Worm (Caenorhabditis elegans): ENCODE data around the gene F38B6.3.
A peak's percentile ranks its signal among the peaks of the same experiment; 100 is the strongest.

F38B6.3 gene

ce11 chrX:6742011-6742683 lies 48.7 kb downstream of the F38B6.3 start, which contains the start of gene mdl-1:
TSS of gene mdl-1 (plus strand) at chrX:6742351.
- peak; percentile 93 for TF ChIP-seq zag-1 (tag; optimal IDR thresholded peaks at IDR 0.05)
- peak; percentile 52 for TF ChIP-seq ceh-82 (tag; optimal IDR thresholded peaks at IDR 0.05)
- TF ChIP-seq snpc-4 (tag; optimal IDR thresholded peaks at IDR 0.05) = peak; percentile 73
- TF ChIP-seq nhr-10 (tag; optimal IDR thresholded peaks at IDR 0.05) = no peak
- TF ChIP-seq ztf-11 (tag; optimal IDR thresholded peaks at IDR 0.05) = no peak
- TF ChIP-seq ZK546.5 (tag; optimal IDR thresholded peaks at IDR 0.05) = peak; percentile 18
- TF ChIP-seq mab-5 (tag; optimal IDR thresholded peaks at IDR 0.05) = peak; percentile 70
- no peak for TF ChIP-seq aly-2 (tag; optimal IDR thresholded peaks at IDR 0.05)
- TF ChIP-seq ztf-1 (GFP tag; conservative IDR thresholded peaks at IDR 0.05) = no peak
- peak; percentile 87 for TF ChIP-seq ztf-4 (tag; optimal IDR thresholded peaks at IDR 0.05)
- TF ChIP-seq skn-1 (tag; optimal IDR thresholded peaks at IDR 0.05) = no peak
- TF ChIP-seq blmp-1 (tag; optimal IDR thresholded peaks at IDR 0.05; ENCODE audit: insufficient read depth) = peak; percentile 87
- peak; percentile 70 for TF ChIP-seq sem-4 (tag; optimal IDR thresholded peaks at IDR 0.05)
- TF ChIP-seq nhr-12 (tag; optimal IDR thresholded peaks at IDR 0.05) = no peak
- peak; percentile 83 for TF ChIP-seq Y55F3AM.14 (GFP tag; optimal IDR thresholded peaks at IDR 0.05)
- TF ChIP-seq unc-39 (tag; optimal IDR thresholded peaks at IDR 0.05) = no peak
- TF ChIP-seq ama-1 (optimal IDR thresholded peaks at IDR 0.05) = peak; percentile 92
- peak; percentile 65 for TF ChIP-seq nhr-6 (tag; optimal IDR thresholded peaks at IDR 0.05)
- TF ChIP-seq lsy-2 (tag; optimal IDR thresholded peaks at IDR 0.05) = peak; percentile 30 to 75
- peak; percentile 8 for TF ChIP-seq elt-1 (tag; optimal IDR thresholded peaks at IDR 0.05)
- peak; percentile 100 for TF ChIP-seq mdl-1 (tag; optimal IDR thresholded peaks at IDR 0.05)
- peak; percentile 82 for TF ChIP-seq fos-1 (tag; optimal IDR thresholded peaks at IDR 0.05)
- peak; percentile 91 for TF ChIP-seq nhr-21 (tag; optimal IDR thresholded peaks at IDR 0.05)
- no peak for TF ChIP-seq alr-1 (tag; optimal IDR thresholded peaks at IDR 0.05)
- TF ChIP-seq R02D3.7 (tag; optimal IDR thresholded peaks at IDR 0.05) = no peak
- TF ChIP-seq sma-9 (GFP tag; optimal IDR thresholded peaks at IDR 0.05) = peak; percentile 100
- TF ChIP-seq sma-9 (tag; optimal IDR thresholded peaks at IDR 0.05) = peak; percentile 97
- peak; percentile 10 for TF ChIP-seq unc-62 (GFP tag; optimal IDR thresholded peaks at IDR 0.05)
- peak; percentile 84 for TF ChIP-seq C34F6.9 (tag; optimal IDR thresholded peaks at IDR 0.05)
- peak; percentile 65 for TF ChIP-seq unc-55 (GFP tag; optimal IDR thresholded peaks at IDR 0.05)
- peak; percentile 84 for TF ChIP-seq egl-27 (tag; optimal IDR thresholded peaks at IDR 0.05)
- peak; percentile 82 for TF ChIP-seq lin-11 (tag; optimal IDR thresholded peaks at IDR 0.05)
- TF ChIP-seq dmd-4 (tag; optimal IDR thresholded peaks at IDR 0.05) = no peak
- TF ChIP-seq crh-2 (tag; optimal IDR thresholded peaks at IDR 0.05) = peak; percentile 94
- TF ChIP-seq nhr-25 (tag; optimal IDR thresholded peaks at IDR 0.05) = peak; percentile 93
- TF ChIP-seq ceh-16 (tag; optimal IDR thresholded peaks at IDR 0.05) = peak; percentile 93
- peak; percentile 84 for TF ChIP-seq lin-13 (GFP tag; optimal IDR thresholded peaks at IDR 0.05)
- peak; percentile 37 for TF ChIP-seq lin-39 (tag; optimal IDR thresholded peaks at IDR 0.05)
- TF ChIP-seq nhr-129 (tag; optimal IDR thresholded peaks at IDR 0.05) = peak; percentile 93
- peak; percentile 64 for TF ChIP-seq gmeb-1 (tag; optimal IDR thresholded peaks at IDR 0.05)
- TF ChIP-seq nhr-77 (tag; optimal IDR thresholded peaks at IDR 0.05) = no peak
- TF ChIP-seq peb-1 (tag; optimal IDR thresholded peaks at IDR 0.05) = no peak
- peak; percentile 3 for TF ChIP-seq sma-3 (GFP tag; optimal IDR thresholded peaks at IDR 0.05)
- TF ChIP-seq nhr-237 (tag; optimal IDR thresholded peaks at IDR 0.05) = no peak
- peak; percentile 97 for TF ChIP-seq F13H6.1 (tag; optimal IDR thresholded peaks at IDR 0.05)
- TF ChIP-seq elt-3 (tag; optimal IDR thresholded peaks at IDR 0.05) = no peak

ce11 chrX:6742891-6743290 lies 49.5 kb downstream of the F38B6.3 start:
- peak; percentile 91 for TF ChIP-seq ama-1 (optimal IDR thresholded peaks at IDR 0.05)
- peak; percentile 38 for TF ChIP-seq gmeb-1 (tag; optimal IDR thresholded peaks at IDR 0.05)
- peak; percentile 99 for TF ChIP-seq nhr-129 (tag; optimal IDR thresholded peaks at IDR 0.05)
- no peak for TF ChIP-seq elt-3 (tag; optimal IDR thresholded peaks at IDR 0.05)
- TF ChIP-seq ztf-1 (GFP tag; conservative IDR thresholded peaks at IDR 0.05) = no peak
- peak; percentile 61 for TF ChIP-seq nhr-21 (tag; optimal IDR thresholded peaks at IDR 0.05)
- TF ChIP-seq lin-13 (GFP tag; optimal IDR thresholded peaks at IDR 0.05) = peak; percentile 41
- TF ChIP-seq mdl-1 (tag; optimal IDR thresholded peaks at IDR 0.05) = peak; percentile 99 to 100
- TF ChIP-seq sma-9 (GFP tag; optimal IDR thresholded peaks at IDR 0.05) = peak; percentile 95
- no peak for TF ChIP-seq sma-9 (tag; optimal IDR thresholded peaks at IDR 0.05)
- TF ChIP-seq fos-1 (tag; optimal IDR thresholded peaks at IDR 0.05) = peak; percentile 77
- peak; percentile 71 for TF ChIP-seq egl-27 (tag; optimal IDR thresholded peaks at IDR 0.05)
- peak; percentile 34 for TF ChIP-seq sma-3 (GFP tag; optimal IDR thresholded peaks at IDR 0.05)
- no peak for TF ChIP-seq nhr-77 (tag; optimal IDR thresholded peaks at IDR 0.05)
- peak; percentile 70 for TF ChIP-seq nhr-25 (tag; optimal IDR thresholded peaks at IDR 0.05)
- TF ChIP-seq ztf-4 (tag; optimal IDR thresholded peaks at IDR 0.05) = peak; percentile 73
- peak; percentile 74 for TF ChIP-seq F13H6.1 (tag; optimal IDR thresholded peaks at IDR 0.05)
- peak; percentile 80 for TF ChIP-seq crh-2 (tag; optimal IDR thresholded peaks at IDR 0.05)
- peak; percentile 57 for TF ChIP-seq C34F6.9 (tag; optimal IDR thresholded peaks at IDR 0.05)
- peak; percentile 82 for TF ChIP-seq nhr-6 (tag; optimal IDR thresholded peaks at IDR 0.05)
- TF ChIP-seq lin-11 (tag; optimal IDR thresholded peaks at IDR 0.05) = no peak
- peak; percentile 86 for TF ChIP-seq sem-4 (tag; optimal IDR thresholded peaks at IDR 0.05)
- peak in 1 of 2 experiments; percentile 72 for TF ChIP-seq lsy-2 (tag; optimal IDR thresholded peaks at IDR 0.05)
- no peak for TF ChIP-seq skn-1 (tag; optimal IDR thresholded peaks at IDR 0.05)
- TF ChIP-seq nhr-11 (tag; optimal IDR thresholded peaks at IDR 0.05) = no peak
